Fruit fly (Drosophila melanogaster): ENCODE results near the gene CG11369.

Gene CG11369

DNA sequence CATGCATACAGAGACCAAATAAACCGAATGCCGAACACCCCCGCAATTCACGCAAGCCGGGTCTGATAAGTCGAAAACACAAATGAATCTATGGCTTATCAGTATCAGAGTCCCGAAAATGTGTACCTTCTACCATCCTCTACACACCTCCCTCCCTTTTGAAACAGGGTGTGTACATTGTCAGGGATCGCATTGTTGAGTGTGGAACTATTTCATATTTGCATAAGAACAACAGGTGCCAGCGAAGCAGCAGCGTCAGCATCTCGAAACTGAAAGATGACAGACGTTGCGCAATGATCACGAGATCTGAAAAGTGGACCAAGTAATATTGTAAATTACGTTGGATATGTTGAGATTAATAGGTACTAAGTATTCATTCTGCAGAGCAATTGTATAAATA, 5.7 kb downstream of the CG11369 start (continued):
- TF ChIP-seq kay (GFP tag; optimal IDR thresholded peaks at IDR 0.05) (no peak), gcm2 (GFP tag; optimal IDR thresholded peaks at IDR 0.05) (no peak), CG13624 (GFP tag; optimal IDR thresholded peaks at IDR 0.05) (no peak), GATAe (GFP tag; conservative IDR thresholded peaks at IDR 0.05) (no peak), maf-S (GFP tag; optimal IDR thresholded peaks at IDR 0.05) (no peak), CG1792 (GFP tag; optimal IDR thresholded peaks at IDR 0.05) (no peak), gce (GFP tag; IDR thresholded peaks at IDR 0.05) (no peak), Hr51 (GFP tag; optimal IDR thresholded peaks at IDR 0.05) (no peak), tap (tag; optimal IDR thresholded peaks at IDR 0.05) (no peak), psq (GFP tag; optimal IDR thresholded peaks at IDR 0.05) (no peak), CG17612 (GFP tag; IDR thresholded peaks at IDR 0.05) (no peak), Ets65A (GFP tag) (no peak), grn (GFP tag; optimal IDR thresholded peaks at IDR 0.05) (no peak), CG32772 (GFP tag; IDR thresholded peaks at IDR 0.05) (no peak), CG9932 (GFP tag; IDR thresholded peaks at IDR 0.05) (no peak), Lim3 (GFP tag; IDR thresholded peaks at IDR 0.05) (no peak), danr (GFP tag; IDR thresholded peaks at IDR 0.05) (no peak), CG34376 (GFP tag; optimal IDR thresholded peaks at IDR 0.05) (no peak), tx (GFP tag; optimal IDR thresholded peaks at IDR 0.05) (no peak), CG13894 (tag; optimal IDR thresholded peaks at IDR 0.05) (no peak), bigmax (GFP tag; optimal IDR thresholded peaks at IDR 0.05) (no peak), Six4 (GFP tag; optimal IDR thresholded peaks at IDR 0.05) (no peak), slou (GFP tag; optimal IDR thresholded peaks at IDR 0.05) (no peak), CG6813 (GFP tag; optimal IDR thresholded peaks at IDR 0.05) (no peak), bab2 (GFP tag; optimal IDR thresholded peaks at IDR 0.05) (no peak), CG2199 (GFP tag; IDR thresholded peaks at IDR 0.05) (no peak), Trl (optimal IDR thresholded peaks at IDR 0.05) (no peak), Trl (GFP tag; optimal IDR thresholded peaks at IDR 0.05) (peak; percentile 15), Med (GFP tag) (peak; percentile 76), Dp (GFP tag; optimal IDR thresholded peaks at IDR 0.05) (no peak), E2f2 (GFP tag; IDR thresholded peaks at IDR 0.05) (no peak), CG8924 (tag; optimal IDR thresholded peaks at IDR 0.05) (no peak), lola (GFP tag; optimal IDR thresholded peaks at IDR 0.05) (no peak), dimm (GFP tag; IDR thresholded peaks at IDR 0.05) (no peak), bsh (GFP tag; optimal IDR thresholded peaks at IDR 0.05) (no peak), H2.0 (GFP tag; IDR thresholded peaks at IDR 0.05) (no peak), chn (GFP tag; optimal IDR thresholded peaks at IDR 0.05) (no peak), otp (GFP tag; IDR thresholded peaks at IDR 0.05) (0 out of 3 replicates have a peak, but pooled peaks have one; percentile 49), Sox100B (GFP tag; optimal IDR thresholded peaks at IDR 0.05) (no peak), CG3407 (GFP tag; optimal IDR thresholded peaks at IDR 0.05) (peak; percentile 36), jigr1 (GFP tag; IDR thresholded peaks at IDR 0.05) (no peak), eyg (GFP tag; optimal IDR thresholded peaks at IDR 0.05) (no peak), exex (tag; optimal IDR thresholded peaks at IDR 0.05) (no peak), CkIIα-i1 (GFP tag; IDR thresholded peaks at IDR 0.05) (no peak), Nf-YA (GFP tag; IDR thresholded peaks at IDR 0.05) (no peak), CG14965 (GFP tag; optimal IDR thresholded peaks at IDR 0.05; ENCODE audit: borderline replicate concordance) (no peak), Bdp1 (GFP tag; optimal IDR thresholded peaks at IDR 0.05) (no peak), bbx (GFP tag; IDR thresholded peaks at IDR 0.05; ENCODE audit: partially characterized antibody) (no peak), ci (GFP tag; IDR thresholded peaks at IDR 0.05) (no peak; the same call in 2 of the 3 replicates), CG3065 (GFP tag; optimal IDR thresholded peaks at IDR 0.05) (no peak), Oaz (GFP tag; IDR thresholded peaks at IDR 0.05) (no peak), Sry-δ (GFP tag; optimal IDR thresholded peaks at IDR 0.05) (peak; percentile 11), CG31388 (GFP tag; optimal IDR thresholded peaks at IDR 0.05) (no peak)
